Worm (Caenorhabditis elegans) whole organism, L2 larva: ENCODE data around the gene Y57G11C.38.

Experiments used
- ama-1 ChIP-seq: fragments of 150-350 bp; optimal IDR thresholded peaks from 2 replicates; lab custom pipeline; 2018; ENCODE audit warnings: inconsistent platforms
- egl-27 ChIP-seq: sonication (generic microtip); optimal IDR thresholded peaks from 3 replicates; lab custom pipeline; 2017; ENCODE audit warnings: missing biosample characterization, missing genetic modification reagents, missing genetic modification characterization
- elt-1 ChIP-seq: fragments of 150-350 bp; optimal IDR thresholded peaks from 2 replicates; lab custom pipeline; 2014; ENCODE audit warnings: missing biosample characterization, missing genetic modification characterization
- nhr-11 ChIP-seq: fragments of 150-350 bp; optimal IDR thresholded peaks from 2 replicates; lab custom pipeline; 2014; ENCODE audit warnings: missing biosample characterization, missing genetic modification characterization
- nhr-12 ChIP-seq: fragments of 150-350 bp; optimal IDR thresholded peaks from 2 replicates; lab custom pipeline; 2014; ENCODE audit warnings: missing biosample characterization, missing genetic modification characterization
- nhr-237 ChIP-seq: fragments of 150-350 bp; optimal IDR thresholded peaks from 2 replicates; lab custom pipeline; 2014; ENCODE audit warnings: missing biosample characterization, missing genetic modification characterization
- nhr-77 ChIP-seq: fragments of 150-350 bp; optimal IDR thresholded peaks from 2 replicates; lab custom pipeline; 2014; ENCODE audit warnings: missing biosample characterization, missing genetic modification characterization
- snpc-4 ChIP-seq: fragments of 150-350 bp; optimal IDR thresholded peaks from 2 replicates; lab custom pipeline; 2014; ENCODE audit warnings: missing biosample characterization, missing genetic modification characterization

DNA sequence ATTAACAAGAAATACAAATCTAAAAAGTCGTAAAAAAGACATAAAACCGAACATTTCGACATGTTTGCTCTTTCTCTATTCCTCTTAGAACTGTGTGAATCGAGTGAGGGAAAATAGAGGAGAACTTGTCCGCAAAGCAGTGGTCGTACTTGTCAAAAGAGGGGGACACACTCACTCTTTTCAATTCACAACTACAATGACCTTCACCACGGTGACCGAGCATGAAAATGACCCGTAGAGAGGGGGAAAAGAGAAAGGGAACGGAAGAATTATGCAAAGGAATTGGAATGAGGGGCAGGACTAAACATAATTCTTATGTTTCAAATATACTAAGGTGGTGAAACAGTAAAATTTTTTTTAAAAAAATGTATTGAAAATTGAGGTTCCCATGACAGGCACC is 28.7 kb upstream of the Y57G11C.38 start:
- TF ChIP-seq nhr-237: no peak
- no peak for TF ChIP-seq nhr-77 (tag; lab: Kevin White, UChicago)
- TF ChIP-seq nhr-11 (tag; lab: Kevin White, UChicago): no peak
- TF ChIP-seq elt-1 (tag; lab: Kevin White, UChicago): no peak
- no peak for TF ChIP-seq snpc-4 (tag; lab: Kevin White, UChicago)
- TF ChIP-seq ama-1: no peak
- no peak for TF ChIP-seq nhr-12 (tag; lab: Kevin White, UChicago)
- TF ChIP-seq egl-27 (tag; lab: Kevin White, UChicago): no peak
